Worm (Caenorhabditis elegans) whole organism, early embryonic: ENCODE results near the gene nas-7.

Source experiments
- ets-7 ChIP-seq: sonication (generic microtip); optimal IDR thresholded peaks from 2 replicates; lab custom pipeline; 2016; ENCODE audit warnings: missing genotype, missing genetic modification characterization, missing compliant biosample characterization
- hmbx-1 ChIP-seq: sonication (generic microtip); optimal IDR thresholded peaks from 2 replicates; lab custom pipeline; 2016; ENCODE audit warnings: mild to moderate bottlenecking, missing genetic modification characterization, missing compliant biosample characterization
- sea-1 ChIP-seq: fragments of 200-800 bp; sonication (Bioruptor generic); conservative IDR thresholded peaks from 2 replicates; pipeline ENCODE4 v1.3.6; 2022; ENCODE audit warnings: missing genetic modification characterization, missing compliant biosample characterization
- tbx-37 ChIP-seq: fragments of 200-800 bp; sonication (Bioruptor generic); conservative IDR thresholded peaks from 2 replicates; pipeline ENCODE4 v1.3.6; 2022; ENCODE audit warnings: missing genetic modification reagents, missing genetic modification characterization, missing compliant biosample characterization

DNA sequence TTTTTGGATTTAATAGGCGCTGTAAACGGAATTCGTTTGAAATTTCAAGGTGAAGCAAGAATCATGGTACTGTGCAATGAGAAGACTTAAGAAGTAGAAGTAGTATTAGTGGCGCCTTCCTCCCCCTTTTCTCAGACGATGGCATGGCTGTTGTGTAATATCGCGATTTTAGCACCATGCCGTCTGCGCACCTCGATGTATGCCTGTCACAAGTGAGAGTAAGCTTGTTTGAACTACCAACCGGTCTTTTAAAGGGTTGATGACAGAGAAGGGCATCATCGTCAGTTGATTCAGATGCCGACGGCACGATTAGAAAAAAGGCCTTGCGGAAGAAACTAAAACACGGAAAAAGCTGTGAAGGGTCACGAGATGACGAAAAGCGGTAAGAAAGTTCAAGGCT, 1.5 kb upstream of the nas-7 start:
- TF ChIP-seq sea-1, result no peak
- no peak for TF ChIP-seq hmbx-1
- no peak for TF ChIP-seq ets-7 (tag; lab: Kevin White, UChicago)
- TF ChIP-seq tbx-37 (GFP tag; lab: Robert Waterston, UW), result no peak
